Worm (Caenorhabditis elegans) whole organism, L4 larva: ENCODE measurements around the gene ZK1320.11.

Experiments
- D1046.2 ChIP-seq: fragments of 200-800 bp; sonication (Bioruptor generic); IDR thresholded peaks from 2 replicates; pipeline ENCODE4 v1.3.6; 2022; ENCODE audit warnings: missing genetic modification characterization, missing compliant biosample characterization
- F26F4.8 ChIP-seq: fragments of 200-800 bp; sonication (Bioruptor generic); conservative IDR thresholded peaks from 2 replicates; pipeline ENCODE4 v1.3.6; 2022; ENCODE audit warnings: missing genetic modification characterization, missing compliant biosample characterization
- F37D6.2 ChIP-seq: sonication (generic microtip); optimal IDR thresholded peaks from 2 replicates; lab custom pipeline; 2016; ENCODE audit warnings: mild to moderate bottlenecking, missing genetic modification characterization, missing compliant biosample characterization
- F44E2.7 ChIP-seq: fragments of 200-800 bp; sonication (Bioruptor generic); IDR thresholded peaks from 2 replicates; pipeline ENCODE4 v2.1.2; 2022; ENCODE audit warnings: missing genetic modification characterization, missing compliant biosample characterization
- R02D3.7 ChIP-seq: fragments of 150-350 bp; sonication (generic microtip); optimal IDR thresholded peaks from 3 replicates; lab custom pipeline; 2014; ENCODE audit warnings: missing biosample characterization, missing genetic modification characterization
- T26A8.4 ChIP-seq: fragments of 200-800 bp; sonication (Bioruptor generic); IDR thresholded peaks from 2 replicates; pipeline ENCODE4 v1.3.6; 2022; ENCODE audit warnings: missing genetic modification characterization, missing compliant biosample characterization
- Y48G9A.11 ChIP-seq: fragments of 200-800 bp; sonication (Bioruptor generic); IDR thresholded peaks from 2 replicates; pipeline ENCODE4 v1.3.6; 2022; ENCODE audit warnings: missing genetic modification reagents, missing genetic modification characterization, missing compliant biosample characterization
- aha-1 ChIP-seq: fragments of 150-350 bp; peaks from one replicate; lab custom pipeline; 2014; ENCODE audit warnings: missing biosample characterization, missing genetic modification characterization
- aly-2 ChIP-seq: sonication (generic microtip); optimal IDR thresholded peaks from 2 replicates; lab custom pipeline; 2018; ENCODE audit warnings: missing biosample characterization, missing genetic modification characterization
- ama-1 ChIP-seq: fragments of 150-350 bp; optimal IDR thresholded peaks from 2 replicates; lab custom pipeline; 2014; ENCODE audit warnings: inconsistent platforms, mixed read lengths
- arid-1 ChIP-seq: fragments of 200-800 bp; sonication (Bioruptor generic); conservative IDR thresholded peaks from 2 replicates; pipeline ENCODE4 v1.3.6; 2022; ENCODE audit warnings: missing genetic modification reagents, missing genetic modification characterization, missing compliant biosample characterization
- attf-4 ChIP-seq: sonication (generic microtip); optimal IDR thresholded peaks from 3 replicates; lab custom pipeline; 2017; ENCODE audit warnings: missing biosample characterization, missing genetic modification characterization
- ceh-28 ChIP-seq: fragments of 150-350 bp; optimal IDR thresholded peaks from 2 replicates; lab custom pipeline; 2014; ENCODE audit warnings: missing biosample characterization, missing genetic modification reagents, missing genetic modification characterization
- ceh-62 ChIP-seq: sonication (generic microtip); optimal IDR thresholded peaks from 2 replicates; lab custom pipeline; 2017; ENCODE audit warnings: missing biosample characterization, missing genetic modification characterization
- ceh-82 ChIP-seq: sonication (generic microtip); optimal IDR thresholded peaks from 2 replicates; lab custom pipeline; 2017; ENCODE audit warnings: missing biosample characterization, missing genetic modification characterization
- daf-16 ChIP-seq, 3 experiments: sonication (generic microtip); optimal IDR thresholded peaks; 2 replicates each; lab custom pipeline; 2016 to 2017; ENCODE audit warnings: missing genetic modification characterization in 3 of 3, missing genetic modification reagents in 3 of 3, mild to moderate bottlenecking in 2 of 3, missing compliant biosample characterization in 2 of 3, missing biosample characterization in 1 of 3, moderate library complexity in 1 of 3
- daf-8 ChIP-seq: fragments of 200-800 bp; sonication (Bioruptor generic); IDR thresholded peaks from 2 replicates; pipeline ENCODE4 v1.3.6; 2022; ENCODE audit warnings: missing genetic modification characterization, missing compliant biosample characterization
- dmd-6 ChIP-seq: fragments of 200-800 bp; sonication (Bioruptor generic); IDR thresholded peaks from 2 replicates; pipeline ENCODE4 v1.3.6; 2022; ENCODE audit warnings: missing genetic modification reagents, missing genetic modification characterization, missing compliant biosample characterization
- dmd-9 ChIP-seq: fragments of 200-800 bp; sonication (Bioruptor generic); IDR thresholded peaks from 2 replicates; pipeline ENCODE4 v1.3.6; 2022; ENCODE audit warnings: missing genetic modification reagents, missing genetic modification characterization, missing compliant biosample characterization
- dpl-1 ChIP-seq: fragments of 150-350 bp; optimal IDR thresholded peaks from 2 replicates; lab custom pipeline; 2014; ENCODE audit warnings: missing biosample characterization, missing genetic modification reagents, missing genetic modification characterization
- fkh-10 ChIP-seq: fragments of 150-350 bp; optimal IDR thresholded peaks from 2 replicates; lab custom pipeline; 2014; ENCODE audit warnings: missing biosample characterization, missing genetic modification reagents, missing genetic modification characterization
- hif-1 ChIP-seq, 2 experiments: sonication (generic microtip); optimal IDR thresholded peaks; 2 replicates each; lab custom pipeline; 2016 to 2017; ENCODE audit warnings: missing compliant biosample characterization in 2 of 2, missing genetic modification characterization in 2 of 2, missing genetic modification reagents in 2 of 2, missing genotype in 2 of 2, mild to moderate bottlenecking in 1 of 2
- lim-7 ChIP-seq: fragments of 200-800 bp; sonication (Bioruptor generic); IDR thresholded peaks from 2 replicates; pipeline ENCODE4 v1.3.6; 2022; ENCODE audit warnings: missing genetic modification characterization, missing compliant biosample characterization
- lin-15B ChIP-seq: fragments of 150-350 bp; sonication (generic microtip); optimal IDR thresholded peaks from 3 replicates; lab custom pipeline; 2014; ENCODE audit warnings: missing biosample characterization, missing genetic modification characterization
- lin-29 ChIP-seq: fragments of 200-800 bp; sonication (Bioruptor generic); IDR thresholded peaks from 2 replicates; pipeline ENCODE4 v1.3.6; 2022; ENCODE audit warnings: missing genetic modification reagents, missing genetic modification characterization, missing compliant biosample characterization
- lin-38 ChIP-seq: fragments of 200-800 bp; sonication (Bioruptor generic); IDR thresholded peaks from 2 replicates; pipeline ENCODE4 v1.3.6; 2022; ENCODE audit warnings: missing genetic modification reagents, missing genetic modification characterization, missing compliant biosample characterization
- lin-39 ChIP-seq: fragments of 150-350 bp; optimal IDR thresholded peaks from 2 replicates; lab custom pipeline; 2014; ENCODE audit warnings: missing biosample characterization, missing genetic modification reagents, missing genetic modification characterization
- lsy-2 ChIP-seq, 2 experiments: fragments of 150-350 bp in 1 of 2; sonication (generic microtip) in 1 of 2; optimal IDR thresholded peaks; 2 replicates each; lab custom pipeline; 2014 to 2017; ENCODE audit warnings: missing biosample characterization in 2 of 2, missing genetic modification characterization in 2 of 2
- mdt-29 ChIP-seq: fragments of 200-800 bp; sonication (Bioruptor generic); IDR thresholded peaks from 2 replicates; pipeline ENCODE4 v1.3.6; 2022; ENCODE audit warnings: missing genetic modification reagents, missing genetic modification characterization, missing compliant biosample characterization
- mes-2 ChIP-seq: sonication (generic microtip); optimal IDR thresholded peaks from 2 replicates; lab custom pipeline; 2016; ENCODE audit warnings: missing genotype, mild to moderate bottlenecking, missing genetic modification characterization, missing compliant biosample characterization; ENCODE audit not compliant: poor library complexity, severe bottlenecking
- mxl-2 ChIP-seq: fragments of 200-800 bp; sonication (Bioruptor generic); conservative IDR thresholded peaks from 2 replicates; pipeline ENCODE4 v1.3.6; 2022; ENCODE audit warnings: missing genetic modification reagents, missing genetic modification characterization, missing compliant biosample characterization
- mxl-3 ChIP-seq: fragments of 200-800 bp; sonication (Bioruptor generic); optimal IDR thresholded peaks from 2 replicates; lab custom pipeline; 2018; ENCODE audit warnings: mild to moderate bottlenecking, missing genetic modification characterization, missing compliant biosample characterization
- nhr-11 ChIP-seq: fragments of 150-350 bp; optimal IDR thresholded peaks from 2 replicates; lab custom pipeline; 2014; ENCODE audit warnings: missing biosample characterization, missing genetic modification characterization
- nhr-28 ChIP-seq: fragments of 150-350 bp; optimal IDR thresholded peaks from 2 replicates; lab custom pipeline; 2014; ENCODE audit warnings: missing biosample characterization, missing genetic modification characterization
- rbr-2 ChIP-seq: sonication (generic microtip); optimal IDR thresholded peaks from 2 replicates; lab custom pipeline; 2016; ENCODE audit warnings: missing genotype, missing genetic modification characterization, missing compliant biosample characterization
- saeg-2 ChIP-seq: fragments of 200-800 bp; sonication (Bioruptor generic); IDR thresholded peaks from 2 replicates; pipeline ENCODE4 v1.3.6; 2022; ENCODE audit warnings: missing genetic modification reagents, missing genetic modification characterization, missing compliant biosample characterization
- set-16 ChIP-seq: fragments of 200-800 bp; sonication (Bioruptor generic); IDR thresholded peaks from 2 replicates; pipeline ENCODE4 v1.3.6; 2022; ENCODE audit warnings: missing genetic modification reagents, missing genetic modification characterization, missing compliant biosample characterization
- snpc-1.2 ChIP-seq: fragments of 200-800 bp; sonication (Bioruptor generic); IDR thresholded peaks from 2 replicates; pipeline ENCODE4 v1.3.6; 2022; ENCODE audit warnings: missing genetic modification reagents, missing genetic modification characterization, missing compliant biosample characterization
- tag-97 ChIP-seq: fragments of 200-800 bp; sonication (Bioruptor generic); IDR thresholded peaks from 2 replicates; pipeline ENCODE4 v1.3.6; 2022; ENCODE audit warnings: missing genetic modification characterization, missing compliant biosample characterization
- unc-130 ChIP-seq: sonication (generic microtip); optimal IDR thresholded peaks from 2 replicates; lab custom pipeline; 2016; ENCODE audit warnings: missing genetic modification reagents, missing genetic modification characterization, missing compliant biosample characterization
- unc-39 ChIP-seq: sonication (generic microtip); optimal IDR thresholded peaks from 2 replicates; lab custom pipeline; 2017; ENCODE audit warnings: missing biosample characterization, missing genetic modification characterization
- vab-7 ChIP-seq: fragments of 200-800 bp; sonication (Bioruptor generic); IDR thresholded peaks from 2 replicates; pipeline ENCODE4 v1.3.6; 2022; ENCODE audit warnings: missing genetic modification reagents, missing genetic modification characterization, missing compliant biosample characterization
- ztf-11 ChIP-seq: fragments of 150-350 bp; optimal IDR thresholded peaks from 2 replicates; lab custom pipeline; 2014; ENCODE audit warnings: missing biosample characterization, missing genetic modification characterization
- ztf-7 ChIP-seq: fragments of 150-350 bp; optimal IDR thresholded peaks from 2 replicates; lab custom pipeline; 2014; ENCODE audit warnings: missing biosample characterization, missing genetic modification characterization

ZK1320.11 gene

ce11 chrII:9660379-9660778, 7.0 kb upstream of the ZK1320.11 start, which contains the start of gene ZK1320.3 (continued):
- TF ChIP-seq ceh-62 (tag; lab: Kevin White, UChicago): no peak
- no peak for TF ChIP-seq ama-1 (lab: Kevin White, UChicago)
- TF ChIP-seq daf-16 (GFP tag; optimal IDR thresholded peaks at IDR 0.05; lab: Kevin White, UChicago): no peak
- TF ChIP-seq daf-16 (tag; optimal IDR thresholded peaks at IDR 0.05; lab: Kevin White, UChicago): peak; percentile 71
- no peak for TF ChIP-seq R02D3.7 (tag; lab: Kevin White, UChicago)
- peak; percentile 64 for TF ChIP-seq dmd-6 (GFP tag; lab: Robert Waterston, UW)
- TF ChIP-seq daf-8 (GFP tag; lab: Robert Waterston, UW): no peak
- TF ChIP-seq set-16 (GFP tag; lab: Robert Waterston, UW): no peak

DNA sequence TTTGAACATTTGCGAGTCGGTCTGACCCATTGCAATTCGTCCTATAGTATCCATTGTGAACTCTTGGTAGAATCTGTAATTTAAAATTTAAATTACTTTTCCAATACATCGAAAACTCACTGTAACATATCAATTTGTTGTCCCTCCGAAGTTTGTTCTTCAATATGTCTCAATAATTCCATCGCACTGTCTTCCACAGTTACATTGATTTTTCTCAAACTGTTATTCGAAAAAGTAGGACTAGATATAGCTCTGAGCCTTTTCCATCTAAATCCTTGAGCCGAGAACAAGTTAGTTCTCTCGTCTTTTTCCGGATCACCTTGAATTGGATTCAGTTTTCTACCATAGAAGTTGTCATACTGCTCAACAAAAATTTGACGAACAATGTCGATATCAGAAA, 5.3 kb upstream of the ZK1320.11 start:
- TF ChIP-seq mxl-2 (GFP tag; lab: Robert Waterston, UW) (no peak), aha-1 (tag; lab: Kevin White, UChicago) (peak; percentile 95)

DNA sequence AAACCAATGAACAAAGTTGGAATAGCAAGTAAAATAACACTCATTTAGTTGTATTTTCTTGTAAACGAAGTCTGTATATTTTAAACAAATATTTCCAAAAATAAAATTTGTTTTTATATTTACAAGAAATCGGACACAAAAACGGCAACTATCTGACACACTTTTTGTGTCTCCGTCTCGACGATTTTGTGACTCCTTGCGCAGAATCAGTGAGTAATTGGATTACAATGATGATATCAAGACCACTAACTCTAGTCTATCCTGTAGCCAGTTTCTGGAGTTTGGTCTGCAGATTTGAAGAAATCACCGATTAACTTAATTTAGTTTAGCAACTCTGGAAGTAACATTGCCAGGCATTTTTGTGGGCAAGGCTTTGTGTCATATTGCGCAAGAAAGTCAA, 4.6 kb upstream of the ZK1320.11 start, which contains the start of gene cyp-13A10:
Gene cyp-13A10, minus strand, starts transcription at position 88 of the 400 bp plus-strand sequence.
- no peak for TF ChIP-seq lsy-2 (tag; optimal IDR thresholded peaks at IDR 0.05; lab: Kevin White, UChicago)
- TF ChIP-seq arid-1 (GFP tag; lab: Robert Waterston, UW): no peak
- peak; percentile 53 for TF ChIP-seq nhr-28 (tag; lab: Kevin White, UChicago)
- TF ChIP-seq unc-130: no peak
- TF ChIP-seq F26F4.8 (GFP tag; lab: Robert Waterston, UW): no peak
- no peak for TF ChIP-seq tag-97
- TF ChIP-seq hif-1 (tag; optimal IDR thresholded peaks at IDR 0.05; lab: Kevin White, UChicago): no peak
- TF ChIP-seq F44E2.7 (GFP tag; lab: Robert Waterston, UW): no peak

- TF ChIP-seq ceh-28: no peak
These were observed 1.8 kb upstream of the ZK1320.11 start, which contains the start of gene ZK1320.5 for ce11 chrII:9665577-9665976. Gene ZK1320.5 (minus strand): TSS chrII:9665677.

DNA sequence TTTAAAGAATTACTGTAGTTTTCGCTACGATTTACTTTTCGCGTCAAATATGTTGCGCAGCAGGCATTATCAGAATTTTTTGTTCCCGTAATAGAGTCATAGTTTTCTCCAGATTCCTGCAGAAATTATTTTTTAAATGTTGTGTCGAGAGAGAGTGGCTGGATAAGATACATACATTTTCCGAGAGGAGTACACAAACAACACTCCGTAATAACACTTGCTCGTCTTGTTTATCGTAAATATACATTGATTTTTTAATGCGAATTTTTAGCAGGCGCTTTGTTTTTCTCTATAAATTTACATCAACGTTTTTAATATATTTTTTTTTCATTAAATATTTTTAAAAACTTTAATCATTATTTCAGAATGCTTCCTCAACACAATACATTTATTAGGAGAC, 1.5 kb downstream of the ZK1320.11 start, which contains the start of gene taf-8:
Gene taf-8, plus strand, starts transcription at position 360 of the 400 bp plus-strand sequence.
- TF ChIP-seq dmd-9 (no peak), mes-2 (tag; lab: Kevin White, UChicago) (peak; percentile 60), D1046.2 (GFP tag; lab: Robert Waterston, UW) (no peak), dpl-1 (peak; percentile 66), lin-39 (no peak), nhr-11 (peak; percentile 21), Y48G9A.11 (GFP tag; lab: Robert Waterston, UW) (peak; percentile 98), ceh-82 (tag; lab: Kevin White, UChicago) (no peak), mxl-3 (GFP tag; lab: Kevin White, UChicago) (no peak), attf-4 (tag; lab: Kevin White, UChicago) (no peak), lin-38 (GFP tag; lab: Robert Waterston, UW) (no peak), saeg-2 (GFP tag; lab: Robert Waterston, UW) (no peak), tag-97 (no peak), ztf-7 (no peak), arid-1 (GFP tag; lab: Robert Waterston, UW) (no peak), rbr-2 (no peak), aly-2 (tag; lab: Kevin White, UChicago) (no peak), fkh-10 (peak; percentile 26), ztf-11 (tag; lab: Kevin White, UChicago) (no peak), vab-7 (GFP tag; lab: Robert Waterston, UW) (no peak), mdt-29 (GFP tag; lab: Robert Waterston, UW) (no peak), lsy-2 (tag; optimal IDR thresholded peaks at IDR 0.05; lab: Kevin White, UChicago) (peak in 1 of 2 experiments; percentile 82), lin-15B (tag; lab: Kevin White, UChicago) (no peak), daf-8 (GFP tag; lab: Robert Waterston, UW) (no peak), lin-29 (no peak), mxl-2 (GFP tag; lab: Robert Waterston, UW) (no peak), lim-7 (GFP tag; lab: Robert Waterston, UW) (no peak), T26A8.4 (GFP tag; lab: Robert Waterston, UW) (no peak), snpc-1.2 (no peak), unc-39 (tag; lab: Kevin White, UChicago) (no peak), hif-1 (tag; optimal IDR thresholded peaks at IDR 0.05; lab: Kevin White, UChicago) (no peak), F37D6.2 (tag; lab: Kevin White, UChicago) (no peak)
